Worm (Caenorhabditis elegans) whole organism, L4/young adult: ENCODE measurements around the gene msp-38.

Experiments used
- W03F9.2 ChIP-seq: fragments of 150-350 bp; optimal IDR thresholded peaks from 2 replicates; lab custom pipeline; 2014; ENCODE audit warnings: missing biosample characterization, missing genetic modification characterization
- dao-5 ChIP-seq: sonication (generic microtip); optimal IDR thresholded peaks from 2 replicates; lab custom pipeline; 2016; ENCODE audit warnings: missing genotype, missing genetic modification characterization, moderate library complexity, missing compliant biosample characterization
- him-1 ChIP-seq: sonication (generic microtip); optimal IDR thresholded peaks from 2 replicates; lab custom pipeline; 2016; ENCODE audit warnings: missing genotype, missing genetic modification reagents, missing genetic modification characterization, missing compliant biosample characterization

- TF ChIP-seq dao-5: no peak
- TF ChIP-seq him-1 (tag; lab: Kevin White, UChicago): no peak
- TF ChIP-seq W03F9.2 (tag; lab: Kevin White, UChicago): no peak
Observed at ce11 chrIV:10115142-10115541, 28.4 kb downstream of the msp-38 start, which contains the start of gene C04G2.10.
